Worm (Caenorhabditis elegans) whole organism, L4 larva: ENCODE data around the gene F19B10.1.

Experiments
- F37D6.2 ChIP-seq: sonication (generic microtip); optimal IDR thresholded peaks from 2 replicates; lab custom pipeline; 2016; ENCODE audit warnings: mild to moderate bottlenecking, missing genetic modification characterization, missing compliant biosample characterization
- ama-1 ChIP-seq: fragments of 150-350 bp; optimal IDR thresholded peaks from 2 replicates; lab custom pipeline; 2014; ENCODE audit warnings: inconsistent platforms, mixed read lengths
- fkh-10 ChIP-seq: fragments of 150-350 bp; optimal IDR thresholded peaks from 2 replicates; lab custom pipeline; 2014; ENCODE audit warnings: missing biosample characterization, missing genetic modification reagents, missing genetic modification characterization
- fos-1 ChIP-seq: fragments of 150-350 bp; optimal IDR thresholded peaks from 2 replicates; lab custom pipeline; 2014; ENCODE audit warnings: missing biosample characterization, missing genetic modification characterization
- lim-7 ChIP-seq: fragments of 200-800 bp; sonication (Bioruptor generic); IDR thresholded peaks from 2 replicates; pipeline ENCODE4 v1.3.6; 2022; ENCODE audit warnings: missing genetic modification characterization, missing compliant biosample characterization
- lin-15B ChIP-seq: fragments of 150-350 bp; sonication (generic microtip); optimal IDR thresholded peaks from 3 replicates; lab custom pipeline; 2014; ENCODE audit warnings: missing biosample characterization, missing genetic modification characterization
- lin-39 ChIP-seq: fragments of 150-350 bp; optimal IDR thresholded peaks from 2 replicates; lab custom pipeline; 2014; ENCODE audit warnings: missing biosample characterization, missing genetic modification reagents, missing genetic modification characterization
- nhr-28 ChIP-seq: fragments of 150-350 bp; optimal IDR thresholded peaks from 2 replicates; lab custom pipeline; 2014; ENCODE audit warnings: missing biosample characterization, missing genetic modification characterization
- nhr-41 ChIP-seq: fragments of 200-800 bp; sonication (Bioruptor generic); IDR thresholded peaks from 2 replicates; pipeline ENCODE4 v1.3.6; 2022; ENCODE audit warnings: missing genetic modification reagents, missing genetic modification characterization, missing compliant biosample characterization
- pqm-1 ChIP-seq: sonication (generic microtip); optimal IDR thresholded peaks from 2 replicates; lab custom pipeline; 2017; ENCODE audit warnings: missing biosample characterization, missing genetic modification characterization
- unc-39 ChIP-seq: sonication (generic microtip); optimal IDR thresholded peaks from 2 replicates; lab custom pipeline; 2017; ENCODE audit warnings: missing biosample characterization, missing genetic modification characterization
- zfp-2 ChIP-seq: sonication (generic microtip); optimal IDR thresholded peaks from 2 replicates; lab custom pipeline; 2016; ENCODE audit warnings: mild to moderate bottlenecking, missing genetic modification characterization, missing compliant biosample characterization
- ztf-11 ChIP-seq: fragments of 150-350 bp; optimal IDR thresholded peaks from 2 replicates; lab custom pipeline; 2014; ENCODE audit warnings: missing biosample characterization, missing genetic modification characterization

ce11 chrII:3690646-3691045, 7.7 kb downstream of the F19B10.1 start, which contains the start of gene srx-101:
- TF ChIP-seq zfp-2 (tag; lab: Kevin White, UChicago) = no peak
- no peak for TF ChIP-seq lin-15B (tag; lab: Kevin White, UChicago)
- TF ChIP-seq ama-1 = no peak
- no peak for TF ChIP-seq lim-7
- TF ChIP-seq ztf-11 = no peak
- no peak for TF ChIP-seq fkh-10 (GFP tag; lab: Kevin White, UChicago)
- TF ChIP-seq nhr-41 (GFP tag; lab: Robert Waterston, UW) = no peak
- TF ChIP-seq lin-39 (tag; lab: Kevin White, UChicago) = no peak
- TF ChIP-seq fos-1 = no peak
- no peak for TF ChIP-seq F37D6.2 (tag; lab: Kevin White, UChicago)
- TF ChIP-seq unc-39 (tag; lab: Kevin White, UChicago) = no peak
- TF ChIP-seq nhr-28 (tag; lab: Kevin White, UChicago) = no peak
- no peak for TF ChIP-seq pqm-1 (tag; lab: Kevin White, UChicago)
